Worm (Caenorhabditis elegans) whole organism, L4 larva: ENCODE data around the gene F37C4.6.
A peak's percentile ranks its signal among the peaks of the same experiment; 100 is the strongest.

ENCODE experiments used
- F44E2.7 ChIP-seq: fragments of 200-800 bp; sonication (Bioruptor generic); IDR thresholded peaks from 2 replicates; pipeline ENCODE4 v2.1.2; 2022; ENCODE audit warnings: missing genetic modification characterization, missing compliant biosample characterization
- F49E8.2 ChIP-seq: sonication (generic microtip); optimal IDR thresholded peaks from 2 replicates; lab custom pipeline; 2016; ENCODE audit warnings: missing compliant biosample characterization, mild to moderate bottlenecking, missing genetic modification characterization, borderline replicate concordance
- T20F7.1 ChIP-seq: fragments of 200-800 bp; sonication (Bioruptor generic); optimal IDR thresholded peaks from 2 replicates; lab custom pipeline; 2018; ENCODE audit warnings: mild to moderate bottlenecking, missing genetic modification characterization, missing compliant biosample characterization
- Y48G9A.11 ChIP-seq: fragments of 200-800 bp; sonication (Bioruptor generic); IDR thresholded peaks from 2 replicates; pipeline ENCODE4 v1.3.6; 2022; ENCODE audit warnings: missing genetic modification reagents, missing genetic modification characterization, missing compliant biosample characterization
- ama-1 ChIP-seq: fragments of 150-350 bp; optimal IDR thresholded peaks from 2 replicates; lab custom pipeline; 2014; ENCODE audit warnings: inconsistent platforms, mixed read lengths
- ceh-44 ChIP-seq: fragments of 200-800 bp; sonication (Bioruptor generic); IDR thresholded peaks from 2 replicates; pipeline ENCODE4 v1.3.6; 2022; ENCODE audit warnings: missing genetic modification reagents, missing genetic modification characterization, missing compliant biosample characterization
- cey-2 ChIP-seq: sonication (generic microtip); optimal IDR thresholded peaks from 3 replicates; lab custom pipeline; 2017; ENCODE audit warnings: missing genetic modification characterization, mild to moderate bottlenecking, missing compliant biosample characterization, antibody characterized with exemption, borderline replicate concordance; ENCODE audit not compliant: insufficient read depth
- daf-16 ChIP-seq, 3 experiments: sonication (generic microtip); optimal IDR thresholded peaks; 2 replicates each; lab custom pipeline; 2016 to 2017; ENCODE audit warnings: missing genetic modification characterization in 3 of 3, missing genetic modification reagents in 3 of 3, mild to moderate bottlenecking in 2 of 3, missing compliant biosample characterization in 2 of 3, missing biosample characterization in 1 of 3, moderate library complexity in 1 of 3
- dmd-8 ChIP-seq: fragments of 200-800 bp; sonication (Bioruptor generic); IDR thresholded peaks from 2 replicates; pipeline ENCODE4 v1.3.6; 2022; ENCODE audit warnings: missing genetic modification characterization, missing compliant biosample characterization
- duxl-1 ChIP-seq: sonication (generic microtip); optimal IDR thresholded peaks from 2 replicates; lab custom pipeline; 2016; ENCODE audit warnings: mild to moderate bottlenecking, missing genetic modification characterization, moderate library complexity, missing compliant biosample characterization; ENCODE audit not compliant: poor library complexity
- fkh-10 ChIP-seq: fragments of 150-350 bp; optimal IDR thresholded peaks from 2 replicates; lab custom pipeline; 2014; ENCODE audit warnings: missing biosample characterization, missing genetic modification reagents, missing genetic modification characterization
- hif-1 ChIP-seq, 2 experiments: sonication (generic microtip); optimal IDR thresholded peaks; 2 replicates each; lab custom pipeline; 2016 to 2017; ENCODE audit warnings: missing compliant biosample characterization in 2 of 2, missing genetic modification characterization in 2 of 2, missing genetic modification reagents in 2 of 2, missing genotype in 2 of 2, mild to moderate bottlenecking in 1 of 2
- hlh-11 ChIP-seq: fragments of 200-800 bp; sonication (Bioruptor generic); optimal IDR thresholded peaks from 2 replicates; lab custom pipeline; 2018; ENCODE audit warnings: mild to moderate bottlenecking, missing genetic modification characterization, missing compliant biosample characterization
- hlh-30 ChIP-seq: sonication (generic microtip); optimal IDR thresholded peaks from 2 replicates; lab custom pipeline; 2017; ENCODE audit warnings: antibody characterized with exemption, mild to moderate bottlenecking, missing genetic modification characterization, missing compliant biosample characterization; ENCODE audit not compliant: insufficient read depth
- lim-7 ChIP-seq: fragments of 200-800 bp; sonication (Bioruptor generic); IDR thresholded peaks from 2 replicates; pipeline ENCODE4 v1.3.6; 2022; ENCODE audit warnings: missing genetic modification characterization, missing compliant biosample characterization
- lin-1 ChIP-seq: fragments of 200-800 bp; sonication (Bioruptor generic); IDR thresholded peaks from 2 replicates; pipeline ENCODE4 v1.3.6; 2022; ENCODE audit warnings: missing genetic modification reagents, missing genetic modification characterization, missing compliant biosample characterization
- lin-13 ChIP-seq: fragments of 150-350 bp; optimal IDR thresholded peaks from 2 replicates; lab custom pipeline; 2014; ENCODE audit warnings: missing biosample characterization, missing genetic modification reagents, missing genetic modification characterization
- lin-15B ChIP-seq: fragments of 150-350 bp; sonication (generic microtip); optimal IDR thresholded peaks from 3 replicates; lab custom pipeline; 2014; ENCODE audit warnings: missing biosample characterization, missing genetic modification characterization
- lin-38 ChIP-seq: fragments of 200-800 bp; sonication (Bioruptor generic); IDR thresholded peaks from 2 replicates; pipeline ENCODE4 v1.3.6; 2022; ENCODE audit warnings: missing genetic modification reagents, missing genetic modification characterization, missing compliant biosample characterization
- lin-39 ChIP-seq: fragments of 150-350 bp; optimal IDR thresholded peaks from 2 replicates; lab custom pipeline; 2014; ENCODE audit warnings: missing biosample characterization, missing genetic modification reagents, missing genetic modification characterization
- lsy-2 ChIP-seq, 2 experiments: fragments of 150-350 bp in 1 of 2; sonication (generic microtip) in 1 of 2; optimal IDR thresholded peaks; 2 replicates each; lab custom pipeline; 2014 to 2017; ENCODE audit warnings: missing biosample characterization in 2 of 2, missing genetic modification characterization in 2 of 2
- madf-5 ChIP-seq, 2 experiments: fragments of 200-800 bp; sonication (Bioruptor generic); IDR thresholded peaks; 2 replicates each; pipeline ENCODE4 v1.3.6; 2022; ENCODE audit warnings: missing compliant biosample characterization in 2 of 2, missing genetic modification characterization in 2 of 2
- madf-9 ChIP-seq: fragments of 200-800 bp; sonication (Bioruptor generic); conservative IDR thresholded peaks from 2 replicates; pipeline ENCODE4 v1.3.6; 2022; ENCODE audit warnings: missing genetic modification reagents, missing genetic modification characterization, missing compliant biosample characterization
- mdl-1 ChIP-seq, 2 experiments: fragments of 150-350 bp in 1 of 2; sonication (generic microtip) in 1 of 2; optimal IDR thresholded peaks; 2 replicates each; lab custom pipeline; 2014 to 2017; ENCODE audit warnings: missing biosample characterization in 2 of 2, missing genetic modification characterization in 2 of 2
- mep-1 ChIP-seq: fragments of 150-350 bp; sonication (generic microtip); optimal IDR thresholded peaks from 3 replicates; lab custom pipeline; 2014; ENCODE audit warnings: missing biosample characterization, missing genetic modification characterization
- mxl-2 ChIP-seq: fragments of 200-800 bp; sonication (Bioruptor generic); conservative IDR thresholded peaks from 2 replicates; pipeline ENCODE4 v1.3.6; 2022; ENCODE audit warnings: missing genetic modification reagents, missing genetic modification characterization, missing compliant biosample characterization
- mxl-3 ChIP-seq: fragments of 200-800 bp; sonication (Bioruptor generic); optimal IDR thresholded peaks from 2 replicates; lab custom pipeline; 2018; ENCODE audit warnings: mild to moderate bottlenecking, missing genetic modification characterization, missing compliant biosample characterization
- nhr-102 ChIP-seq: sonication (generic microtip); optimal IDR thresholded peaks from 2 replicates; lab custom pipeline; 2016; ENCODE audit warnings: mild to moderate bottlenecking, missing genetic modification characterization, moderate library complexity, missing compliant biosample characterization
- nhr-111 ChIP-seq: fragments of 200-800 bp; sonication (Bioruptor generic); optimal IDR thresholded peaks from 2 replicates; lab custom pipeline; 2018; ENCODE audit warnings: mild to moderate bottlenecking, missing genetic modification characterization, missing compliant biosample characterization
- nhr-237 ChIP-seq: sonication (generic microtip); optimal IDR thresholded peaks from 2 replicates; lab custom pipeline; 2017; ENCODE audit warnings: missing biosample characterization, missing genetic modification characterization
- nhr-28 ChIP-seq: fragments of 150-350 bp; optimal IDR thresholded peaks from 2 replicates; lab custom pipeline; 2014; ENCODE audit warnings: missing biosample characterization, missing genetic modification characterization
- nhr-42 ChIP-seq: fragments of 200-800 bp; sonication (Bioruptor generic); IDR thresholded peaks from 2 replicates; pipeline ENCODE4 v1.3.6; 2022; ENCODE audit warnings: missing genetic modification characterization, missing compliant biosample characterization
- nhr-76 ChIP-seq: fragments of 150-350 bp; optimal IDR thresholded peaks from 2 replicates; lab custom pipeline; 2014; ENCODE audit warnings: missing biosample characterization, missing genetic modification characterization
- nhr-77 ChIP-seq: fragments of 150-350 bp; optimal IDR thresholded peaks from 2 replicates; lab custom pipeline; 2014; ENCODE audit warnings: missing biosample characterization, missing genetic modification characterization
- pqm-1 ChIP-seq: sonication (generic microtip); optimal IDR thresholded peaks from 2 replicates; lab custom pipeline; 2017; ENCODE audit warnings: missing biosample characterization, missing genetic modification characterization
- saeg-2 ChIP-seq: fragments of 200-800 bp; sonication (Bioruptor generic); IDR thresholded peaks from 2 replicates; pipeline ENCODE4 v1.3.6; 2022; ENCODE audit warnings: missing genetic modification reagents, missing genetic modification characterization, missing compliant biosample characterization
- snpc-1.2 ChIP-seq: fragments of 200-800 bp; sonication (Bioruptor generic); IDR thresholded peaks from 2 replicates; pipeline ENCODE4 v1.3.6; 2022; ENCODE audit warnings: missing genetic modification reagents, missing genetic modification characterization, missing compliant biosample characterization
- snpc-4 ChIP-seq: fragments of 150-350 bp; optimal IDR thresholded peaks from 2 replicates; lab custom pipeline; 2014; ENCODE audit warnings: missing biosample characterization, missing genetic modification characterization
- spr-3 ChIP-seq: fragments of 200-800 bp; sonication (Bioruptor generic); optimal IDR thresholded peaks from 2 replicates; lab custom pipeline; 2018; ENCODE audit warnings: mild to moderate bottlenecking, missing genetic modification characterization, missing compliant biosample characterization
- unc-130 ChIP-seq: sonication (generic microtip); optimal IDR thresholded peaks from 2 replicates; lab custom pipeline; 2016; ENCODE audit warnings: missing genetic modification reagents, missing genetic modification characterization, missing compliant biosample characterization
- unc-62 ChIP-seq, 3 experiments: fragments of 150-350 bp in 1 of 3; sonication (generic microtip); optimal IDR thresholded peaks in 2 of 3; peaks in 1 of 3; 1 replicate in 1 of 3; 2 replicates in 2 of 3; lab custom pipeline; 2014 to 2017; ENCODE audit warnings: missing biosample characterization in 3 of 3, missing genetic modification characterization in 3 of 3, missing genetic modification reagents in 3 of 3, missing genotype in 1 of 3
- ztf-11 ChIP-seq: fragments of 150-350 bp; optimal IDR thresholded peaks from 2 replicates; lab custom pipeline; 2014; ENCODE audit warnings: missing biosample characterization, missing genetic modification characterization
- ztf-7 ChIP-seq: fragments of 150-350 bp; optimal IDR thresholded peaks from 2 replicates; lab custom pipeline; 2014; ENCODE audit warnings: missing biosample characterization, missing genetic modification characterization

The F37C4.6 gene

ce11 chrIV:3926117-3926516 lies 48.0 kb upstream of the F37C4.6 start, which contains the start of gene clec-68:
clec-68 (plus strand) TSS chrIV:3926417.
- TF ChIP-seq spr-3 (GFP tag; lab: Kevin White, UChicago) (no peak), lin-39 (tag; lab: Kevin White, UChicago) (no peak), F44E2.7 (GFP tag; lab: Robert Waterston, UW) (no peak), mdl-1 (tag; optimal IDR thresholded peaks at IDR 0.05; lab: Kevin White, UChicago) (no peak), lin-13 (GFP tag; lab: Kevin White, UChicago) (no peak), ztf-11 (tag; lab: Kevin White, UChicago) (no peak), lin-38 (GFP tag; lab: Robert Waterston, UW) (no peak), hlh-11 (tag; lab: Kevin White, UChicago) (no peak), lsy-2 (tag; optimal IDR thresholded peaks at IDR 0.05; lab: Kevin White, UChicago) (no peak)

DNA sequence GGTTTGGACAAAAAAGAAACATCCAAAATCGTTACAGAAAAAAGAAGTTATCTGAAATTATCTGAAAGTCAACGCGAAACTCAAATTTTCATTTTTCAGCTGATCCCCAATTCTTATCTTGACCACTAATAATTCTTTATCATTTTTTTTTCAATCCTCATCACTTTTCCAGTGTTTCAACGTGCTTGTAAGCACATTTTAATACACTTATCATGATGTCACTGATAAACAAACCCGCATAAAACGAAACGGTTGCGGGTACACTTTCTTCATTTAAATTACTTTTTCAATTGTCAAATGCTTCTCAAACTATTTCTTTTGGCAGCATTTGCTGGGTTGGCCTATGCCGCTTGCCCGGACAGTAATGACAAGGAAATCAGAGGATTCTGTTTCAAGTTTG lies 43.8 kb upstream of the F37C4.6 start, which contains the start of gene clec-67:
clec-67 (plus strand) TSS at position 268 of the 400 bp plus-strand sequence.
- TF ChIP-seq pqm-1 (peak; percentile 78), hlh-11 (tag; lab: Kevin White, UChicago) (peak; percentile 58), ztf-7 (no peak), nhr-102 (tag; lab: Kevin White, UChicago) (no peak), hlh-30 (tag; lab: Kevin White, UChicago) (no peak), nhr-28 (tag; lab: Kevin White, UChicago) (peak; percentile 63), lim-7 (GFP tag; lab: Robert Waterston, UW) (no peak), daf-16 (GFP tag; optimal IDR thresholded peaks at IDR 0.05; lab: Kevin White, UChicago) (no peak), daf-16 (tag; optimal IDR thresholded peaks at IDR 0.05; lab: Kevin White, UChicago) (peak; percentile 57), mxl-3 (GFP tag; lab: Kevin White, UChicago) (peak; percentile 17), nhr-77 (tag; lab: Kevin White, UChicago) (peak; percentile 9)

- TF ChIP-seq lin-15B (tag; lab: Kevin White, UChicago): no peak
- no peak for TF ChIP-seq saeg-2 (GFP tag; lab: Robert Waterston, UW)
- no peak for TF ChIP-seq nhr-28 (tag; lab: Kevin White, UChicago)
- TF ChIP-seq mxl-2 (GFP tag; lab: Robert Waterston, UW): no peak
- TF ChIP-seq F49E8.2 (tag; lab: Kevin White, UChicago): no peak
- no peak for TF ChIP-seq T20F7.1
- no peak for TF ChIP-seq duxl-1 (tag; lab: Kevin White, UChicago)
- no peak for TF ChIP-seq unc-130 (GFP tag; lab: Kevin White, UChicago)
- TF ChIP-seq fkh-10 (GFP tag; lab: Kevin White, UChicago): no peak
Observed at ce11 chrIV:3919506-3919905, 41.4 kb upstream of the F37C4.6 start, which contains the start of gene srz-19. srz-19 (plus strand) TSS chrIV:3919806.

ce11 chrIV:3918160-3918559 lies 40.0 kb upstream of the F37C4.6 start, which contains the start of gene F56D6.23:
F56D6.23 (plus strand) TSS chrIV:3918460.
- TF ChIP-seq lin-38 (GFP tag; lab: Robert Waterston, UW): no peak
- no peak for TF ChIP-seq ama-1
- TF ChIP-seq nhr-42: no peak
- TF ChIP-seq lin-13 (GFP tag; lab: Kevin White, UChicago): no peak
- no peak for TF ChIP-seq nhr-111 (GFP tag; lab: Kevin White, UChicago)
- no peak for TF ChIP-seq snpc-4
- no peak for TF ChIP-seq ceh-44
- TF ChIP-seq Y48G9A.11 (GFP tag; lab: Robert Waterston, UW): no peak
- TF ChIP-seq unc-62 (GFP tag; optimal IDR thresholded peaks at IDR 0.05 in 1 of 2; lab: Kevin White, UChicago): no peak
- no peak for TF ChIP-seq unc-62 (tag; optimal IDR thresholded peaks at IDR 0.05; lab: Kevin White, UChicago)
- no peak for TF ChIP-seq hif-1 (tag; optimal IDR thresholded peaks at IDR 0.05; lab: Kevin White, UChicago)
- no peak for TF ChIP-seq cey-2 (tag; lab: Kevin White, UChicago)
- TF ChIP-seq dmd-8 (GFP tag; lab: Robert Waterston, UW): no peak
- TF ChIP-seq madf-5 (GFP tag; IDR thresholded peaks at IDR 0.05; lab: Robert Waterston, UW): no peak
- TF ChIP-seq mep-1: no peak
- no peak for TF ChIP-seq madf-9 (GFP tag; lab: Robert Waterston, UW)
- no peak for TF ChIP-seq nhr-102 (tag; lab: Kevin White, UChicago)
- TF ChIP-seq snpc-1.2 (GFP tag; lab: Robert Waterston, UW): no peak
- TF ChIP-seq nhr-237 (tag; lab: Kevin White, UChicago): no peak
- TF ChIP-seq lin-1 (GFP tag; lab: Robert Waterston, UW): no peak
- TF ChIP-seq nhr-76 (tag; lab: Kevin White, UChicago): no peak
